Worm (Caenorhabditis elegans) whole organism, young adult: ENCODE results near the gene Y15E3A.4.

Source experiments
- C17E4.6 ChIP-seq: fragments of 200-800 bp; sonication (Bioruptor generic); IDR thresholded peaks from 2 replicates; pipeline ENCODE4 v1.3.6; 2022; ENCODE audit warnings: missing genetic modification reagents, missing genetic modification characterization, missing compliant biosample characterization
- D2030.7 ChIP-seq: fragments of 200-800 bp; sonication (Bioruptor generic); IDR thresholded peaks from 2 replicates; pipeline ENCODE4 v1.3.6; 2022; ENCODE audit warnings: missing genetic modification reagents, missing genetic modification characterization, missing compliant biosample characterization
- F22D6.2 ChIP-seq: sonication (generic microtip); optimal IDR thresholded peaks from 2 replicates; lab custom pipeline; 2016; ENCODE audit warnings: mild to moderate bottlenecking, missing genetic modification characterization, missing compliant biosample characterization
- F37B4.10 ChIP-seq: fragments of 200-800 bp; sonication (Bioruptor generic); IDR thresholded peaks from 2 replicates; pipeline ENCODE4 v1.3.6; 2022; ENCODE audit warnings: missing genetic modification characterization, missing compliant biosample characterization
- F55B11.4 ChIP-seq: sonication (generic microtip); optimal IDR thresholded peaks from 2 replicates; lab custom pipeline; 2016; ENCODE audit warnings: missing compliant biosample characterization, missing genetic modification characterization, borderline replicate concordance; ENCODE audit not compliant: insufficient read depth
- F57A8.1 ChIP-seq: fragments of 200-800 bp; sonication (Bioruptor generic); optimal IDR thresholded peaks from 2 replicates; lab custom pipeline; 2018; ENCODE audit warnings: mild to moderate bottlenecking, missing genetic modification characterization, moderate library complexity, missing compliant biosample characterization
- K12H6.12 ChIP-seq: fragments of 200-800 bp; sonication (Bioruptor generic); optimal IDR thresholded peaks from 2 replicates; lab custom pipeline; 2018; ENCODE audit warnings: mild to moderate bottlenecking, missing genetic modification characterization, missing compliant biosample characterization
- T26A5.8 ChIP-seq: sonication (generic microtip); optimal IDR thresholded peaks from 2 replicates; lab custom pipeline; 2016; ENCODE audit warnings: missing genetic modification characterization, missing compliant biosample characterization
- Y53F4B.3 ChIP-seq: fragments of 200-800 bp; sonication (Bioruptor generic); IDR thresholded peaks from 2 replicates; pipeline ENCODE4 v1.3.6; 2022; ENCODE audit warnings: missing genetic modification reagents, missing genetic modification characterization, missing compliant biosample characterization
- Y53G8AR.9 ChIP-seq: fragments of 200-800 bp; sonication (Bioruptor generic); conservative IDR thresholded peaks from 2 replicates; pipeline ENCODE4 v1.3.6; 2022; ENCODE audit warnings: missing genetic modification reagents, missing genetic modification characterization, missing compliant biosample characterization
- ZK185.1 ChIP-seq: sonication (generic microtip); optimal IDR thresholded peaks from 2 replicates; lab custom pipeline; 2016; ENCODE audit warnings: mild to moderate bottlenecking, missing genetic modification characterization, missing compliant biosample characterization; ENCODE audit not compliant: poor library complexity, severe bottlenecking
- ama-1 ChIP-seq, 3 experiments: fragments of 150-350 bp in 1 of 3; sonication (generic microtip) in 2 of 3; optimal IDR thresholded peaks; 2 replicates each; lab custom pipeline; 2014 to 2018; ENCODE audit warnings: missing biosample characterization in 2 of 3, missing genetic modification characterization in 2 of 3, missing genetic modification reagents in 2 of 3
- attf-3 ChIP-seq: fragments of 200-800 bp; sonication (Bioruptor generic); conservative IDR thresholded peaks from 2 replicates; pipeline ENCODE4 v1.3.6; 2022; ENCODE audit warnings: missing genetic modification reagents, missing genetic modification characterization, missing compliant biosample characterization
- ccch-3 ChIP-seq: fragments of 200-800 bp; sonication (Bioruptor generic); optimal IDR thresholded peaks from 2 replicates; lab custom pipeline; 2018; ENCODE audit warnings: mild to moderate bottlenecking, missing genetic modification characterization, missing compliant biosample characterization
- cebp-1 ChIP-seq, 2 experiments: fragments of 200-800 bp in 1 of 2; sonication (Bioruptor generic) in 1 of 2; sonication (generic microtip) in 1 of 2; IDR thresholded peaks in 1 of 2; optimal IDR thresholded peaks in 1 of 2; 2 replicates each; pipeline versions ENCODE4 v1.3.6 to Lab custom; 2017 to 2022; ENCODE audit warnings: missing compliant biosample characterization in 2 of 2, missing genetic modification characterization in 2 of 2, mild to moderate bottlenecking in 1 of 2, missing genetic modification reagents in 1 of 2, moderate library complexity in 1 of 2
- dox-1 ChIP-seq: fragments of 200-800 bp; sonication (Bioruptor generic); IDR thresholded peaks from 2 replicates; pipeline ENCODE4 v1.3.6; 2022; ENCODE audit warnings: missing genetic modification reagents, missing genetic modification characterization, missing compliant biosample characterization
- efl-1 ChIP-seq: fragments of 150-350 bp; optimal IDR thresholded peaks from 2 replicates; lab custom pipeline; 2014; ENCODE audit warnings: missing biosample characterization, missing genetic modification reagents, missing genetic modification characterization
- egl-18 ChIP-seq: fragments of 200-800 bp; sonication (Bioruptor generic); IDR thresholded peaks from 2 replicates; pipeline ENCODE4 v1.3.6; 2022; ENCODE audit warnings: missing genetic modification reagents, missing genetic modification characterization, missing compliant biosample characterization
- gei-17 ChIP-seq: fragments of 200-800 bp; sonication (Bioruptor generic); optimal IDR thresholded peaks from 2 replicates; lab custom pipeline; 2018; ENCODE audit warnings: mild to moderate bottlenecking, missing genetic modification characterization, missing compliant biosample characterization
- hlh-12 ChIP-seq: sonication (generic microtip); optimal IDR thresholded peaks from 2 replicates; lab custom pipeline; 2016; ENCODE audit warnings: missing genetic modification characterization, missing compliant biosample characterization
- hsf-1 ChIP-seq: fragments of 200-800 bp; sonication (Bioruptor generic); IDR thresholded peaks from 2 replicates; pipeline ENCODE4 v1.3.6; 2022; ENCODE audit warnings: missing genetic modification reagents, missing genetic modification characterization, missing compliant biosample characterization
- lin-26 ChIP-seq: fragments of 200-800 bp; sonication (Bioruptor generic); IDR thresholded peaks from 2 replicates; pipeline ENCODE4 v1.3.6; 2022; ENCODE audit warnings: missing genetic modification reagents, missing genetic modification characterization, missing compliant biosample characterization
- lin-54 ChIP-seq: fragments of 200-800 bp; sonication (Bioruptor generic); optimal IDR thresholded peaks from 2 replicates; lab custom pipeline; 2018; ENCODE audit warnings: mild to moderate bottlenecking, missing genetic modification characterization, missing compliant biosample characterization
- lsy-27 ChIP-seq: sonication (generic microtip); optimal IDR thresholded peaks from 2 replicates; lab custom pipeline; 2017; ENCODE audit warnings: missing genetic modification characterization, mild to moderate bottlenecking, missing compliant biosample characterization, antibody characterized with exemption, missing genotype, borderline replicate concordance; ENCODE audit not compliant: insufficient read depth
- madf-6 ChIP-seq: fragments of 200-800 bp; sonication (Bioruptor generic); IDR thresholded peaks from 2 replicates; pipeline ENCODE4 v1.3.6; 2022; ENCODE audit warnings: missing genetic modification reagents, missing genetic modification characterization, missing compliant biosample characterization
- mcd-1 ChIP-seq: fragments of 200-800 bp; sonication (Bioruptor generic); IDR thresholded peaks from 2 replicates; pipeline ENCODE4 v1.3.6; 2022; ENCODE audit warnings: missing genetic modification reagents, missing genetic modification characterization, missing compliant biosample characterization
- mes-4 ChIP-seq: sonication (generic microtip); optimal IDR thresholded peaks from 2 replicates; lab custom pipeline; 2016; ENCODE audit warnings: missing genotype, missing genetic modification characterization, missing compliant biosample characterization
- mxl-1 ChIP-seq: sonication (generic microtip); optimal IDR thresholded peaks from 2 replicates; lab custom pipeline; 2016; ENCODE audit warnings: missing genetic modification characterization, missing compliant biosample characterization
- nhr-27 ChIP-seq: fragments of 200-800 bp; sonication (Bioruptor generic); optimal IDR thresholded peaks from 2 replicates; lab custom pipeline; 2018; ENCODE audit warnings: mild to moderate bottlenecking, missing genetic modification characterization, moderate library complexity, missing compliant biosample characterization
- nhr-80 ChIP-seq: sonication (generic microtip); optimal IDR thresholded peaks from 2 replicates; lab custom pipeline; 2016; ENCODE audit warnings: missing genetic modification characterization, missing compliant biosample characterization
- snpc-4 ChIP-seq, 5 experiments: fragments of 150-350 bp in 1 of 5; sonication (generic microtip) in 4 of 5; optimal IDR thresholded peaks; 2 replicates each; lab custom pipeline; 2014 to 2018; ENCODE audit warnings: missing genetic modification characterization in 5 of 5, missing biosample characterization in 3 of 5, antibody characterized with exemption in 2 of 5, mild to moderate bottlenecking in 2 of 5, missing compliant biosample characterization in 2 of 5, missing genotype in 2 of 5, moderate library complexity in 2 of 5, missing genetic modification reagents in 1 of 5
- somi-1 ChIP-seq: fragments of 200-800 bp; sonication (Bioruptor generic); optimal IDR thresholded peaks from 2 replicates; lab custom pipeline; 2018; ENCODE audit warnings: mild to moderate bottlenecking, missing genetic modification characterization, missing compliant biosample characterization
- sptf-2 ChIP-seq: fragments of 200-800 bp; sonication (Bioruptor generic); optimal IDR thresholded peaks from 2 replicates; lab custom pipeline; 2018; ENCODE audit warnings: mild to moderate bottlenecking, missing genetic modification characterization, missing compliant biosample characterization
- tlf-1 ChIP-seq: fragments of 200-800 bp; sonication (Bioruptor generic); optimal IDR thresholded peaks from 2 replicates; lab custom pipeline; 2018; ENCODE audit warnings: mild to moderate bottlenecking, missing genetic modification characterization, missing compliant biosample characterization
- unc-130 ChIP-seq: sonication (generic microtip); optimal IDR thresholded peaks from 2 replicates; lab custom pipeline; 2016; ENCODE audit warnings: missing genetic modification reagents, missing genetic modification characterization, missing compliant biosample characterization
- zim-3 ChIP-seq: sonication (generic microtip); optimal IDR thresholded peaks from 2 replicates; lab custom pipeline; 2017; ENCODE audit warnings: mild to moderate bottlenecking, missing genetic modification characterization, moderate library complexity, missing compliant biosample characterization
- ztf-26 ChIP-seq: sonication (generic microtip); optimal IDR thresholded peaks from 2 replicates; lab custom pipeline; 2017; ENCODE audit warnings: missing genetic modification characterization, missing compliant biosample characterization
- ztf-6 ChIP-seq: fragments of 200-800 bp; sonication (Bioruptor generic); IDR thresholded peaks from 2 replicates; pipeline ENCODE4 v1.3.6; 2022; ENCODE audit warnings: missing genetic modification reagents, missing genetic modification characterization, missing compliant biosample characterization

Gene Y15E3A.4

ce11 chrX:15297396-15297827 lies 33.4 kb upstream of the Y15E3A.4 start (continued):
- peak; percentile 62 for TF ChIP-seq unc-130 (GFP tag; lab: Kevin White, UChicago)
- TF ChIP-seq ztf-26 (tag; lab: Kevin White, UChicago) = peak; percentile 50
- TF ChIP-seq F37B4.10 (GFP tag; lab: Robert Waterston, UW) = no peak
- no peak for TF ChIP-seq K12H6.12 (tag; lab: Kevin White, UChicago)
- peak; percentile 64 for TF ChIP-seq lin-54 (GFP tag; lab: Kevin White, UChicago)
- TF ChIP-seq C17E4.6 (GFP tag; lab: Robert Waterston, UW) = no peak
- TF ChIP-seq nhr-27 = peak; percentile 67
- TF ChIP-seq hsf-1 (GFP tag; lab: Robert Waterston, UW) = no peak
- peak; percentile 84 for TF ChIP-seq mes-4 (tag; lab: Kevin White, UChicago)
- TF ChIP-seq Y53G8AR.9 = no peak
- peak; percentile 62 for TF ChIP-seq madf-6 (GFP tag; lab: Robert Waterston, UW)
- TF ChIP-seq attf-3 (GFP tag; lab: Robert Waterston, UW) = no peak
- peak; percentile 85 for TF ChIP-seq D2030.7 (GFP tag; lab: Robert Waterston, UW)
- TF ChIP-seq ztf-6 (GFP tag; lab: Robert Waterston, UW) = no peak
- TF ChIP-seq F57A8.1 = peak; percentile 49
- peak; percentile 78 for TF ChIP-seq dox-1 (GFP tag; lab: Robert Waterston, UW)
- TF ChIP-seq ccch-3 = peak; percentile 49
- TF ChIP-seq F22D6.2 (tag; lab: Kevin White, UChicago) = peak; percentile 68
- peak; percentile 48 for TF ChIP-seq hlh-12
- no peak for TF ChIP-seq sptf-2
- no peak for TF ChIP-seq cebp-1 (GFP tag; IDR thresholded peaks at IDR 0.05; lab: Robert Waterston, UW)
- no peak for TF ChIP-seq cebp-1 (tag; optimal IDR thresholded peaks at IDR 0.05; lab: Kevin White, UChicago)
- peak; percentile 28 for TF ChIP-seq T26A5.8 (tag; lab: Kevin White, UChicago)
- no peak for TF ChIP-seq F55B11.4 (tag; lab: Kevin White, UChicago)
- peak; percentile 41 for TF ChIP-seq gei-17 (GFP tag; lab: Kevin White, UChicago)
- TF ChIP-seq lsy-27 (tag; lab: Kevin White, UChicago) = no peak
- no peak for TF ChIP-seq nhr-80 (tag; lab: Kevin White, UChicago)
- TF ChIP-seq tlf-1 = peak; percentile 24
- peak; percentile 41 for TF ChIP-seq somi-1 (GFP tag; lab: Kevin White, UChicago)
- TF ChIP-seq lin-26 = peak; percentile 95
- TF ChIP-seq Y53F4B.3 (GFP tag; lab: Robert Waterston, UW) = no peak
- no peak for TF ChIP-seq efl-1
- TF ChIP-seq zim-3 (tag; lab: Kevin White, UChicago) = peak; percentile 85
- TF ChIP-seq snpc-4 (GFP tag; optimal IDR thresholded peaks at IDR 0.05; lab: Kevin White, UChicago) = peak; percentile 89
- peak; percentile 69 to 89 (median 79) for TF ChIP-seq snpc-4 (tag; optimal IDR thresholded peaks at IDR 0.05; lab: Kevin White, UChicago)

ce11 chrX:15300002-15300401 lies 30.8 kb upstream of the Y15E3A.4 start:
- no peak for TF ChIP-seq F37B4.10 (GFP tag; lab: Robert Waterston, UW)
- TF ChIP-seq mcd-1 (GFP tag; lab: Robert Waterston, UW) = no peak
- no peak for TF ChIP-seq ama-1 (optimal IDR thresholded peaks at IDR 0.05; lab: Kevin White, UChicago)
- no peak for TF ChIP-seq ama-1 (GFP tag; optimal IDR thresholded peaks at IDR 0.05; lab: Kevin White, UChicago)
- TF ChIP-seq Y53G8AR.9 = no peak
- no peak for TF ChIP-seq egl-18 (GFP tag; lab: Robert Waterston, UW)
- no peak for TF ChIP-seq F55B11.4 (tag; lab: Kevin White, UChicago)
- no peak for TF ChIP-seq F57A8.1
- no peak for TF ChIP-seq ZK185.1
- TF ChIP-seq mxl-1 = no peak
- TF ChIP-seq tlf-1 = no peak
